Fruit fly (Drosophila melanogaster) whole organism, embryonic: ENCODE data around the gene CG9733.

Source experiments
- CG11093 ChIP-seq: fragments of 200-800 bp; sonication (Bioruptor generic); IDR thresholded peaks from 3 replicates; pipeline ENCODE4 v1.3.6; 2022; ENCODE audit warnings: missing biosample characterization, missing genetic modification characterization
- CG11247 ChIP-seq: fragments of 200-800 bp; sonication (Bioruptor generic); IDR thresholded peaks from 2 replicates; pipeline ENCODE4 v1.3.6; 2022; ENCODE audit warnings: missing biosample characterization, missing genetic modification characterization
- CG13123 ChIP-seq: fragments of 200-800 bp; sonication (Bioruptor generic); optimal IDR thresholded peaks from 2 replicates; lab custom pipeline; 2016; ENCODE audit warnings: missing biosample characterization, missing genetic modification characterization
- CG15514 ChIP-seq: fragments of 200-800 bp; sonication (Bioruptor generic); optimal IDR thresholded peaks from 3 replicates; lab custom pipeline; 2017; ENCODE audit warnings: missing biosample characterization, missing genetic modification characterization, mild to moderate bottlenecking, moderate library complexity, missing genetic modification reagents
- CG1602 ChIP-seq: fragments of 200-800 bp; sonication (Bioruptor generic); optimal IDR thresholded peaks from 3 replicates; lab custom pipeline; 2016; ENCODE audit warnings: missing biosample characterization, missing genetic modification characterization
- CG30403 ChIP-seq: fragments of 200-800 bp; sonication (Bioruptor generic); optimal IDR thresholded peaks from 3 replicates; lab custom pipeline; 2016; ENCODE audit warnings: missing biosample characterization, missing genetic modification characterization
- CG4854 ChIP-seq: fragments of 200-800 bp; sonication (Bioruptor generic); optimal IDR thresholded peaks from 2 replicates; lab custom pipeline; 2016; ENCODE audit warnings: missing biosample characterization, missing genetic modification characterization, inconsistent platforms
- CG7357 ChIP-seq: fragments of 200-800 bp; sonication (Bioruptor generic); IDR thresholded peaks from 3 replicates; pipeline ENCODE4 v1.3.6; 2022; ENCODE audit warnings: missing biosample characterization, missing genetic modification characterization
- CG8924 ChIP-seq: fragments of 200-800 bp; optimal IDR thresholded peaks from 3 replicates; lab custom pipeline; 2019; ENCODE audit warnings: missing biosample characterization, mild to moderate bottlenecking, missing genetic modification characterization, moderate library complexity
- CG9609 ChIP-seq: fragments of 200-800 bp; sonication (Bioruptor generic); optimal IDR thresholded peaks from 3 replicates; lab custom pipeline; 2016; ENCODE audit warnings: missing biosample characterization, missing genetic modification characterization
- CG9876 ChIP-seq: fragments of 200-800 bp; sonication (Bioruptor generic); optimal IDR thresholded peaks from 2 replicates; lab custom pipeline; 2016; ENCODE audit warnings: missing biosample characterization, missing genetic modification characterization
- amos ChIP-seq: fragments of 200-800 bp; sonication (Bioruptor generic); IDR thresholded peaks from 2 replicates; pipeline ENCODE4 v1.3.6; 2022; ENCODE audit warnings: missing biosample characterization, missing genetic modification characterization; ENCODE audit not compliant: partially characterized antibody
- crc ChIP-seq: fragments of 200-800 bp; sonication (Bioruptor generic); optimal IDR thresholded peaks from 2 replicates; lab custom pipeline; 2016; ENCODE audit warnings: missing biosample characterization, missing genetic modification characterization

dm6 chr3R:30259561-30259960 is 13.1 kb upstream of the CG9733 start:
- no peak for TF ChIP-seq CG11247 (GFP tag; lab: Robert Waterston, UW)
- no peak for TF ChIP-seq CG9876
- no peak for TF ChIP-seq CG1602 (GFP tag; lab: Kevin White, UChicago)
- TF ChIP-seq CG7357 (GFP tag; lab: Robert Waterston, UW): no peak
- no peak for TF ChIP-seq CG30403 (GFP tag; lab: Kevin White, UChicago)
- no peak for TF ChIP-seq CG13123 (GFP tag; lab: Kevin White, UChicago)
- no peak for TF ChIP-seq crc
- no peak for TF ChIP-seq CG8924 (tag; lab: Kevin White, UChicago)
- no peak for TF ChIP-seq CG11093 (GFP tag; lab: Robert Waterston, UW)
- TF ChIP-seq CG4854: no peak
- no peak for TF ChIP-seq amos (GFP tag; lab: Robert Waterston, UW)
- TF ChIP-seq CG15514 (GFP tag; lab: Kevin White, UChicago): no peak
- TF ChIP-seq CG9609 (GFP tag; lab: Kevin White, UChicago): no peak
